Worm (Caenorhabditis elegans) whole organism, L2 larva: ENCODE measurements around the gene srw-120.
"Not testable (repeated sequence)": the region's sequence is repeated elsewhere in the genome, so short reads cannot be mapped to it uniquely, and the experiment has no call there.

ENCODE experiments used
- F13H6.1 ChIP-seq: sonication (generic microtip); optimal IDR thresholded peaks from 2 replicates; lab custom pipeline; 2016; ENCODE audit warnings: missing genetic modification characterization, missing compliant biosample characterization
- alr-1 ChIP-seq: fragments of 150-350 bp; optimal IDR thresholded peaks from 2 replicates; lab custom pipeline; 2014; ENCODE audit warnings: missing biosample characterization, missing genetic modification characterization
- ama-1 ChIP-seq: fragments of 150-350 bp; optimal IDR thresholded peaks from 2 replicates; lab custom pipeline; 2018; ENCODE audit warnings: inconsistent platforms
- blmp-1 ChIP-seq: sonication (generic microtip); optimal IDR thresholded peaks from 2 replicates; lab custom pipeline; 2017; ENCODE audit warnings: missing genetic modification characterization, mild to moderate bottlenecking, missing compliant biosample characterization, antibody characterized with exemption, moderate library complexity; ENCODE audit not compliant: insufficient read depth
- crh-2 ChIP-seq: sonication (generic microtip); optimal IDR thresholded peaks from 2 replicates; lab custom pipeline; 2017; ENCODE audit warnings: missing biosample characterization, missing genetic modification characterization
- lin-13 ChIP-seq: fragments of 150-350 bp; optimal IDR thresholded peaks from 2 replicates; lab custom pipeline; 2014; ENCODE audit warnings: missing biosample characterization, missing genetic modification reagents, missing genetic modification characterization
- lin-39 ChIP-seq: fragments of 150-350 bp; optimal IDR thresholded peaks from 2 replicates; lab custom pipeline; 2014; ENCODE audit warnings: missing biosample characterization, missing genetic modification reagents, missing genetic modification characterization
- lsy-2 ChIP-seq, 2 experiments: fragments of 150-350 bp in 1 of 2; sonication (generic microtip) in 1 of 2; optimal IDR thresholded peaks; 2 replicates each; lab custom pipeline; 2014 to 2017; ENCODE audit warnings: missing biosample characterization in 2 of 2, missing genetic modification characterization in 2 of 2
- nhr-12 ChIP-seq: fragments of 150-350 bp; optimal IDR thresholded peaks from 2 replicates; lab custom pipeline; 2014; ENCODE audit warnings: missing biosample characterization, missing genetic modification characterization
- nhr-129 ChIP-seq: fragments of 150-350 bp; optimal IDR thresholded peaks from 2 replicates; lab custom pipeline; 2014; ENCODE audit warnings: missing biosample characterization, missing genetic modification characterization
- nhr-77 ChIP-seq: fragments of 150-350 bp; optimal IDR thresholded peaks from 2 replicates; lab custom pipeline; 2014; ENCODE audit warnings: missing biosample characterization, missing genetic modification characterization
- peb-1 ChIP-seq: fragments of 150-350 bp; optimal IDR thresholded peaks from 2 replicates; lab custom pipeline; 2014; ENCODE audit warnings: missing biosample characterization, missing genetic modification characterization
- sem-4 ChIP-seq: fragments of 150-350 bp; optimal IDR thresholded peaks from 2 replicates; lab custom pipeline; 2014; ENCODE audit warnings: missing biosample characterization, missing genetic modification reagents, missing genetic modification characterization
- skn-1 ChIP-seq: sonication (generic microtip); optimal IDR thresholded peaks from 2 replicates; lab custom pipeline; 2017; ENCODE audit warnings: missing biosample characterization, missing genetic modification characterization
- sma-9 ChIP-seq, 2 experiments: fragments of 150-350 bp in 1 of 2; sonication (generic microtip) in 1 of 2; optimal IDR thresholded peaks; 2 replicates each; lab custom pipeline; 2014 to 2016; ENCODE audit warnings: missing genetic modification characterization in 2 of 2, mild to moderate bottlenecking in 1 of 2, missing biosample characterization in 1 of 2, missing compliant biosample characterization in 1 of 2, missing genetic modification reagents in 1 of 2, moderate library complexity in 1 of 2
- unc-62 ChIP-seq: fragments of 150-350 bp; optimal IDR thresholded peaks from 2 replicates; lab custom pipeline; 2014; ENCODE audit warnings: missing biosample characterization, missing genetic modification reagents, missing genetic modification characterization
- ztf-1 ChIP-seq: fragments of 200-800 bp; sonication (Bioruptor generic); conservative IDR thresholded peaks from 2 replicates; pipeline ENCODE4 v1.3.6; 2022; ENCODE audit warnings: missing genetic modification characterization, missing compliant biosample characterization

The srw-120 gene

ce11 chrV:2952102-2952501 lies 43.9 kb downstream of the srw-120 start, which contains the start of gene srw-122:
TSS of gene srw-122 (minus strand) at chrV:2952202.
- TF ChIP-seq alr-1, lin-39, nhr-12 (tag; lab: Kevin White, UChicago): not testable (repeated sequence)

- TF ChIP-seq sem-4 (tag; lab: Kevin White, UChicago) (no peak), ama-1 (lab: Kevin White, UChicago) (no peak), lin-13 (GFP tag; lab: Kevin White, UChicago) (no peak), crh-2 (tag; lab: Kevin White, UChicago) (no peak), blmp-1 (no peak), ztf-1 (no peak), lsy-2 (tag; optimal IDR thresholded peaks at IDR 0.05; lab: Kevin White, UChicago) (no peak), sma-9 (GFP tag; optimal IDR thresholded peaks at IDR 0.05; lab: Kevin White, UChicago) (no peak), sma-9 (tag; optimal IDR thresholded peaks at IDR 0.05; lab: Kevin White, UChicago) (no peak), unc-62 (GFP tag; lab: Kevin White, UChicago) (no peak), peb-1 (no peak), skn-1 (no peak), F13H6.1 (tag; lab: Kevin White, UChicago) (no peak), nhr-129 (no peak), nhr-12 (tag; lab: Kevin White, UChicago) (no peak), nhr-77 (tag; lab: Kevin White, UChicago) (no peak)
- TF ChIP-seq, all 48 proteins: peak for 0
Observed at ce11 chrV:2945602-2946001, 50.4 kb downstream of the srw-120 start, which contains the start of gene srh-87. TSS of gene srh-87 (minus strand) at chrV:2945702.
